Worm (Caenorhabditis elegans) whole organism, L2 larva: ENCODE measurements around the gene C37C3.2.
A peak's percentile ranks its signal among the peaks of the same experiment; 100 is the strongest.

Experiments
- C34F6.9 ChIP-seq: fragments of 150-350 bp; optimal IDR thresholded peaks from 2 replicates; lab custom pipeline; 2014; ENCODE audit warnings: missing biosample characterization, missing genetic modification characterization
- F13H6.1 ChIP-seq: sonication (generic microtip); optimal IDR thresholded peaks from 2 replicates; lab custom pipeline; 2016; ENCODE audit warnings: missing genetic modification characterization, missing compliant biosample characterization
- R02D3.7 ChIP-seq: fragments of 150-350 bp; optimal IDR thresholded peaks from 2 replicates; lab custom pipeline; 2014; ENCODE audit warnings: missing biosample characterization, missing genetic modification characterization
- Y55F3AM.14 ChIP-seq: fragments of 200-800 bp; sonication (Bioruptor generic); optimal IDR thresholded peaks from 2 replicates; lab custom pipeline; 2018; ENCODE audit warnings: mild to moderate bottlenecking, missing genetic modification characterization, missing compliant biosample characterization
- ZK546.5 ChIP-seq: sonication (generic microtip); optimal IDR thresholded peaks from 2 replicates; lab custom pipeline; 2017; ENCODE audit warnings: missing biosample characterization, missing genetic modification characterization
- alr-1 ChIP-seq: fragments of 150-350 bp; optimal IDR thresholded peaks from 2 replicates; lab custom pipeline; 2014; ENCODE audit warnings: missing biosample characterization, missing genetic modification characterization
- aly-2 ChIP-seq: fragments of 150-350 bp; optimal IDR thresholded peaks from 2 replicates; lab custom pipeline; 2014; ENCODE audit warnings: missing biosample characterization, missing genetic modification characterization
- ama-1 ChIP-seq: fragments of 150-350 bp; optimal IDR thresholded peaks from 2 replicates; lab custom pipeline; 2018; ENCODE audit warnings: inconsistent platforms
- blmp-1 ChIP-seq: sonication (generic microtip); optimal IDR thresholded peaks from 2 replicates; lab custom pipeline; 2017; ENCODE audit warnings: missing genetic modification characterization, mild to moderate bottlenecking, missing compliant biosample characterization, antibody characterized with exemption, moderate library complexity; ENCODE audit not compliant: insufficient read depth
- ceh-16 ChIP-seq: fragments of 150-350 bp; optimal IDR thresholded peaks from 2 replicates; lab custom pipeline; 2014; ENCODE audit warnings: missing biosample characterization, missing genetic modification characterization
- ceh-82 ChIP-seq: fragments of 150-350 bp; optimal IDR thresholded peaks from 2 replicates; lab custom pipeline; 2014; ENCODE audit warnings: missing biosample characterization, missing genetic modification characterization
- crh-2 ChIP-seq: sonication (generic microtip); optimal IDR thresholded peaks from 2 replicates; lab custom pipeline; 2017; ENCODE audit warnings: missing biosample characterization, missing genetic modification characterization
- dmd-4 ChIP-seq: sonication (generic microtip); optimal IDR thresholded peaks from 2 replicates; lab custom pipeline; 2017; ENCODE audit warnings: missing biosample characterization, missing genetic modification characterization
- egl-27 ChIP-seq: sonication (generic microtip); optimal IDR thresholded peaks from 3 replicates; lab custom pipeline; 2017; ENCODE audit warnings: missing biosample characterization, missing genetic modification reagents, missing genetic modification characterization
- elt-1 ChIP-seq: fragments of 150-350 bp; optimal IDR thresholded peaks from 2 replicates; lab custom pipeline; 2014; ENCODE audit warnings: missing biosample characterization, missing genetic modification characterization
- elt-3 ChIP-seq: sonication (generic microtip); optimal IDR thresholded peaks from 2 replicates; lab custom pipeline; 2017; ENCODE audit warnings: missing biosample characterization, missing genetic modification characterization
- fos-1 ChIP-seq: fragments of 150-350 bp; optimal IDR thresholded peaks from 2 replicates; lab custom pipeline; 2014; ENCODE audit warnings: missing biosample characterization, missing genetic modification characterization
- gmeb-1 ChIP-seq: fragments of 150-350 bp; optimal IDR thresholded peaks from 2 replicates; lab custom pipeline; 2014; ENCODE audit warnings: missing biosample characterization, missing genetic modification characterization
- lin-11 ChIP-seq: fragments of 150-350 bp; sonication (generic microtip); optimal IDR thresholded peaks from 2 replicates; lab custom pipeline; 2014; ENCODE audit warnings: missing biosample characterization, missing genetic modification characterization, inconsistent platforms, mixed read lengths
- lin-13 ChIP-seq: fragments of 150-350 bp; optimal IDR thresholded peaks from 2 replicates; lab custom pipeline; 2014; ENCODE audit warnings: missing biosample characterization, missing genetic modification reagents, missing genetic modification characterization
- lin-39 ChIP-seq: fragments of 150-350 bp; optimal IDR thresholded peaks from 2 replicates; lab custom pipeline; 2014; ENCODE audit warnings: missing biosample characterization, missing genetic modification reagents, missing genetic modification characterization
- lsy-2 ChIP-seq, 2 experiments: fragments of 150-350 bp in 1 of 2; sonication (generic microtip) in 1 of 2; optimal IDR thresholded peaks; 2 replicates each; lab custom pipeline; 2014 to 2017; ENCODE audit warnings: missing biosample characterization in 2 of 2, missing genetic modification characterization in 2 of 2
- mab-5 ChIP-seq: fragments of 150-350 bp; optimal IDR thresholded peaks from 2 replicates; lab custom pipeline; 2014; ENCODE audit warnings: missing biosample characterization, missing genetic modification characterization
- mbf-1 ChIP-seq: sonication (generic microtip); optimal IDR thresholded peaks from 2 replicates; lab custom pipeline; 2017; ENCODE audit warnings: missing biosample characterization, missing genetic modification characterization
- mdl-1 ChIP-seq, 2 experiments: fragments of 150-350 bp in 1 of 2; sonication (generic microtip) in 1 of 2; optimal IDR thresholded peaks; 2 replicates each; lab custom pipeline; 2017; ENCODE audit warnings: missing biosample characterization in 2 of 2, missing genetic modification characterization in 2 of 2
- nhr-10 ChIP-seq: sonication (generic microtip); optimal IDR thresholded peaks from 2 replicates; lab custom pipeline; 2017; ENCODE audit warnings: missing biosample characterization, missing genetic modification characterization
- nhr-11 ChIP-seq: fragments of 150-350 bp; optimal IDR thresholded peaks from 2 replicates; lab custom pipeline; 2014; ENCODE audit warnings: missing biosample characterization, missing genetic modification characterization
- nhr-12 ChIP-seq: fragments of 150-350 bp; optimal IDR thresholded peaks from 2 replicates; lab custom pipeline; 2014; ENCODE audit warnings: missing biosample characterization, missing genetic modification characterization
- nhr-129 ChIP-seq: fragments of 150-350 bp; optimal IDR thresholded peaks from 2 replicates; lab custom pipeline; 2014; ENCODE audit warnings: missing biosample characterization, missing genetic modification characterization
- nhr-21 ChIP-seq: fragments of 150-350 bp; optimal IDR thresholded peaks from 2 replicates; lab custom pipeline; 2014; ENCODE audit warnings: missing biosample characterization, missing genetic modification characterization
- nhr-23 ChIP-seq: fragments of 150-350 bp; optimal IDR thresholded peaks from 2 replicates; lab custom pipeline; 2014; ENCODE audit warnings: missing biosample characterization, missing genetic modification reagents, missing genetic modification characterization
- nhr-237 ChIP-seq: fragments of 150-350 bp; optimal IDR thresholded peaks from 2 replicates; lab custom pipeline; 2014; ENCODE audit warnings: missing biosample characterization, missing genetic modification characterization
- nhr-25 ChIP-seq: fragments of 150-350 bp; sonication (generic microtip); optimal IDR thresholded peaks from 3 replicates; lab custom pipeline; 2014; ENCODE audit warnings: missing biosample characterization, missing genetic modification characterization
- nhr-6 ChIP-seq: fragments of 150-350 bp; optimal IDR thresholded peaks from 2 replicates; lab custom pipeline; 2014; ENCODE audit warnings: missing biosample characterization, missing genetic modification characterization
- nhr-77 ChIP-seq: fragments of 150-350 bp; optimal IDR thresholded peaks from 2 replicates; lab custom pipeline; 2014; ENCODE audit warnings: missing biosample characterization, missing genetic modification characterization
- peb-1 ChIP-seq: fragments of 150-350 bp; optimal IDR thresholded peaks from 2 replicates; lab custom pipeline; 2014; ENCODE audit warnings: missing biosample characterization, missing genetic modification characterization
- sem-4 ChIP-seq: fragments of 150-350 bp; optimal IDR thresholded peaks from 2 replicates; lab custom pipeline; 2014; ENCODE audit warnings: missing biosample characterization, missing genetic modification reagents, missing genetic modification characterization
- sma-3 ChIP-seq: sonication (generic microtip); optimal IDR thresholded peaks from 2 replicates; lab custom pipeline; 2016; ENCODE audit warnings: missing genetic modification reagents, missing genetic modification characterization, missing compliant biosample characterization
- sma-9 ChIP-seq, 2 experiments: fragments of 150-350 bp in 1 of 2; sonication (generic microtip) in 1 of 2; optimal IDR thresholded peaks; 2 replicates each; lab custom pipeline; 2014 to 2016; ENCODE audit warnings: missing genetic modification characterization in 2 of 2, mild to moderate bottlenecking in 1 of 2, missing biosample characterization in 1 of 2, missing compliant biosample characterization in 1 of 2, missing genetic modification reagents in 1 of 2, moderate library complexity in 1 of 2
- unc-39 ChIP-seq: fragments of 150-350 bp; optimal IDR thresholded peaks from 2 replicates; lab custom pipeline; 2014; ENCODE audit warnings: missing biosample characterization, missing genetic modification characterization
- unc-55 ChIP-seq: fragments of 150-350 bp; sonication (generic microtip); optimal IDR thresholded peaks from 3 replicates; lab custom pipeline; 2014; ENCODE audit warnings: missing biosample characterization, missing genetic modification reagents, missing genetic modification characterization
- unc-62 ChIP-seq: fragments of 150-350 bp; optimal IDR thresholded peaks from 2 replicates; lab custom pipeline; 2014; ENCODE audit warnings: missing biosample characterization, missing genetic modification reagents, missing genetic modification characterization
- zag-1 ChIP-seq: fragments of 150-350 bp; optimal IDR thresholded peaks from 2 replicates; lab custom pipeline; 2014; ENCODE audit warnings: missing biosample characterization, missing genetic modification characterization
- ztf-11 ChIP-seq: sonication (generic microtip); optimal IDR thresholded peaks from 2 replicates; lab custom pipeline; 2017; ENCODE audit warnings: missing biosample characterization, missing genetic modification characterization
- ztf-4 ChIP-seq: fragments of 150-350 bp; optimal IDR thresholded peaks from 2 replicates; lab custom pipeline; 2014; ENCODE audit warnings: missing biosample characterization, missing genetic modification characterization

C37C3.2 gene

DNA sequence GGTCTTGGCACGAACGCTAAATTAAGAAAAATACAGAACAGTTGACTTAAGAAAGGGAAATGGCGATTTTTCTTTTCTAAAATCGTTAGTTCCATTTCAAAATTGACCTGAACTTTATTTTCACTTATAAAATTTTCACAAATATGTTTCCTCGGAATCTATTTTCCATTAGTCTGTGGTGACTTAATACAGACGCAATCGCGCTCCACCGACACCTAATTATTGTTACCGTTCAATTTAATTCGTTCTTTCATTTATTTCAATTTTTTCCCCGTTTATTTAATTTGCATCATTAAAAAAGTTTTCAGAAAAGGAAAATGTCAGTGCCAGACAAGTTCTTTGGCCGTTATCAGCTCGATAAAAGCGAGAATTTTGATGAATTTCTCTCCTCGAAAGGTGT lies 35.5 kb upstream of the C37C3.2 start, which contains the start of gene lbp-4 (continued):
- no peak for TF ChIP-seq R02D3.7 (tag; lab: Kevin White, UChicago)
- no peak for TF ChIP-seq nhr-25 (tag; lab: Kevin White, UChicago)
- no peak for TF ChIP-seq unc-39
- TF ChIP-seq ceh-82 (tag; lab: Kevin White, UChicago), result no peak
- TF ChIP-seq crh-2, result peak; percentile 47
- no peak for TF ChIP-seq mbf-1
- no peak for TF ChIP-seq nhr-12 (tag; lab: Kevin White, UChicago)
- no peak for TF ChIP-seq mdl-1 (tag; optimal IDR thresholded peaks at IDR 0.05; lab: Kevin White, UChicago)
- peak; percentile 45 for TF ChIP-seq sma-3 (GFP tag; lab: Kevin White, UChicago)
- peak; percentile 27 for TF ChIP-seq gmeb-1
- no peak for TF ChIP-seq blmp-1 (tag; lab: Kevin White, UChicago)
- TF ChIP-seq peb-1 (tag; lab: Kevin White, UChicago), result no peak
- TF ChIP-seq sem-4 (tag; lab: Kevin White, UChicago), result no peak
- TF ChIP-seq aly-2, result no peak
- no peak for TF ChIP-seq Y55F3AM.14 (GFP tag; lab: Kevin White, UChicago)
- TF ChIP-seq sma-9 (GFP tag; optimal IDR thresholded peaks at IDR 0.05; lab: Kevin White, UChicago), result peak; percentile 7
- TF ChIP-seq sma-9 (tag; optimal IDR thresholded peaks at IDR 0.05; lab: Kevin White, UChicago), result no peak
- no peak for TF ChIP-seq lin-13 (GFP tag; lab: Kevin White, UChicago)

DNA sequence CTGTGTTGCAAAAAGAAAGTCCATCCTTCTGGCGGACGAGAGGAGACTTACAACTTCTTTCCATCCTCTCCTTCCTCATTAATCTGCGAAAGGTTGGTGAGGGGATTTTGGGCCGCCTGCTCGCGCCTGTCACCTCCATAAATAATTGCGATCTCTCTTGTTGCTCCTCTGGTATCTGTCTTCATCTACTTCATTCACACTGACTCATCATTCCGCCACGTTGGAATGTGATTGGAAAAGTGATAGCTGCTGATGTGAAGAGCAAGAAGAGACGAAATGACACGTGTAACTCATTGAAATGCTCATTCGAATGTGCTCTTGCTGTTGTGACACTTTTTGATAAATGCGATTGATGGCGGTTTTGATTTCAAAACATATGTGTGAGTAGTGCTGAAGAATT lies 33.1 kb upstream of the C37C3.2 start:
- TF ChIP-seq dmd-4 (no peak), nhr-77 (tag; lab: Kevin White, UChicago) (no peak), peb-1 (tag; lab: Kevin White, UChicago) (no peak), ztf-4 (no peak), sma-3 (GFP tag; lab: Kevin White, UChicago) (no peak), F13H6.1 (tag; lab: Kevin White, UChicago) (peak; percentile 82), nhr-10 (tag; lab: Kevin White, UChicago) (no peak), egl-27 (tag; lab: Kevin White, UChicago) (peak; percentile 19), crh-2 (peak; percentile 60), Y55F3AM.14 (GFP tag; lab: Kevin White, UChicago) (no peak), C34F6.9 (peak; percentile 37), unc-55 (GFP tag; lab: Kevin White, UChicago) (no peak), ama-1 (lab: Kevin White, UChicago) (no peak), lsy-2 (tag; optimal IDR thresholded peaks at IDR 0.05; lab: Kevin White, UChicago) (peak in 1 of 2 experiments; percentile 57), nhr-25 (tag; lab: Kevin White, UChicago) (no peak), unc-39 (no peak), ztf-11 (tag; lab: Kevin White, UChicago) (no peak), elt-3 (tag; lab: Kevin White, UChicago) (no peak), mdl-1 (tag; optimal IDR thresholded peaks at IDR 0.05; lab: Kevin White, UChicago) (no peak), nhr-12 (tag; lab: Kevin White, UChicago) (no peak), sma-9 (GFP tag; optimal IDR thresholded peaks at IDR 0.05; lab: Kevin White, UChicago) (peak; percentile 32), sma-9 (tag; optimal IDR thresholded peaks at IDR 0.05; lab: Kevin White, UChicago) (no peak), unc-62 (GFP tag; lab: Kevin White, UChicago) (peak; percentile 8), fos-1 (tag; lab: Kevin White, UChicago) (no peak), lin-11 (tag; lab: Kevin White, UChicago) (no peak), mbf-1 (no peak), R02D3.7 (tag; lab: Kevin White, UChicago) (no peak), lin-13 (GFP tag; lab: Kevin White, UChicago) (no peak), nhr-23 (no peak), nhr-129 (peak; percentile 84), sem-4 (tag; lab: Kevin White, UChicago) (no peak), alr-1 (tag; lab: Kevin White, UChicago) (no peak), elt-1 (tag; lab: Kevin White, UChicago) (no peak), aly-2 (no peak), nhr-11 (tag; lab: Kevin White, UChicago) (no peak), nhr-21 (tag; lab: Kevin White, UChicago) (no peak), ceh-82 (tag; lab: Kevin White, UChicago) (no peak), nhr-6 (tag; lab: Kevin White, UChicago) (no peak), ZK546.5 (tag; lab: Kevin White, UChicago) (no peak), mab-5 (tag; lab: Kevin White, UChicago) (peak; percentile 56), lin-39 (tag; lab: Kevin White, UChicago) (no peak), zag-1 (tag; lab: Kevin White, UChicago) (no peak), nhr-237 (tag; lab: Kevin White, UChicago) (no peak), ceh-16 (tag; lab: Kevin White, UChicago) (no peak), gmeb-1 (no peak)
- TF ChIP-seq, all 48 proteins: peak for 9
